Fruit fly (Drosophila melanogaster) whole organism, wandering third instar larva: ENCODE measurements around the gene CG31775.

ENCODE experiments used
- Abd-B ChIP-seq: fragments of >200 bp; optimal IDR thresholded peaks from 2 replicates; lab custom pipeline; 2017; ENCODE audit warnings: missing biosample characterization, missing genetic modification characterization
- CG32264 ChIP-seq: fragments of 200-800 bp; sonication (Bioruptor generic); optimal IDR thresholded peaks from 2 replicates; lab custom pipeline; 2016; ENCODE audit warnings: missing biosample characterization, missing genetic modification characterization
- CrebA ChIP-seq: fragments of 200-800 bp; sonication (Bioruptor generic); optimal IDR thresholded peaks from 2 replicates; lab custom pipeline; 2016; ENCODE audit warnings: missing biosample characterization, mild to moderate bottlenecking, missing genetic modification characterization, borderline replicate concordance
- GATAd ChIP-seq: sonication (Bioruptor generic); optimal IDR thresholded peaks from 2 replicates; lab custom pipeline; 2016; ENCODE audit warnings: missing biosample characterization, missing genetic modification characterization
- HLH106 ChIP-seq: fragments of 200-800 bp; optimal IDR thresholded peaks from 3 replicates; lab custom pipeline; 2019; ENCODE audit warnings: missing biosample characterization, mild to moderate bottlenecking, missing genetic modification characterization, moderate library complexity
- Hnf4 ChIP-seq: fragments of 200-800 bp; sonication (Bioruptor generic); optimal IDR thresholded peaks from 2 replicates; lab custom pipeline; 2016; ENCODE audit warnings: missing biosample characterization, mild to moderate bottlenecking, missing genetic modification characterization
- Hr78 ChIP-seq: fragments of >200 bp; optimal IDR thresholded peaks from 2 replicates; lab custom pipeline; 2017; ENCODE audit warnings: missing biosample characterization, missing genetic modification characterization
- Hr83 ChIP-seq: fragments of 200-300 bp; sonication (Bioruptor generic); optimal IDR thresholded peaks from 2 replicates; lab custom pipeline; 2016; ENCODE audit warnings: missing biosample characterization, mild to moderate bottlenecking, missing genetic modification characterization, moderate library complexity; ENCODE audit not compliant: poor library complexity, severe bottlenecking
- Mio ChIP-seq: sonication (Bioruptor generic); optimal IDR thresholded peaks from 2 replicates; lab custom pipeline; 2016; ENCODE audit warnings: missing biosample characterization, missing genetic modification characterization
- N ChIP-seq: fragments of >200 bp; optimal IDR thresholded peaks from 2 replicates; lab custom pipeline; 2018; ENCODE audit warnings: missing biosample characterization, missing external identifiers, missing genetic modification characterization
- OdsH ChIP-seq: fragments of 200-800 bp; sonication (Bioruptor generic); optimal IDR thresholded peaks from 2 replicates; lab custom pipeline; 2016; ENCODE audit warnings: missing biosample characterization, mild to moderate bottlenecking, missing genetic modification characterization
- Rel ChIP-seq, 2 experiments: fragments of 200-800 bp; sonication (Bioruptor generic) in 1 of 2; optimal IDR thresholded peaks; 2 replicates in 1 of 2; 3 replicates in 1 of 2; lab custom pipeline; 2016 to 2019; ENCODE audit warnings: mild to moderate bottlenecking in 2 of 2, missing biosample characterization in 2 of 2, missing genetic modification characterization in 2 of 2, moderate library complexity in 1 of 2
- Sp1 ChIP-seq: fragments of 200-800 bp; sonication (Bioruptor generic); optimal IDR thresholded peaks from 3 replicates; lab custom pipeline; 2019; ENCODE audit warnings: missing biosample characterization, mild to moderate bottlenecking, missing genetic modification characterization, moderate library complexity
- Vsx2 ChIP-seq: fragments of 200-300, 225-300 bp; sonication (Bioruptor generic); optimal IDR thresholded peaks from 2 replicates; lab custom pipeline; 2018; ENCODE audit warnings: missing biosample characterization, missing genetic modification characterization; ENCODE audit not compliant: partially characterized antibody
- br ChIP-seq: fragments of 200-800 bp; sonication (Bioruptor generic); optimal IDR thresholded peaks from 2 replicates; lab custom pipeline; 2016; ENCODE audit warnings: missing biosample characterization, missing genetic modification characterization
- dl ChIP-seq, 2 experiments: fragments of 175-275, 200-275 bp in 1 of 2; fragments of 200-275 bp in 1 of 2; sonication (Bioruptor generic); optimal IDR thresholded peaks; lab custom pipeline; 2018; ENCODE audit warnings: mild to moderate bottlenecking in 2 of 2, missing biosample characterization in 2 of 2, missing genetic modification characterization in 2 of 2, moderate library complexity in 2 of 2; ENCODE audit not compliant: partially characterized antibody in 2 of 2, insufficient read depth in 1 of 2
- dmrt93B ChIP-seq: fragments of 200-800 bp; sonication (Bioruptor generic); optimal IDR thresholded peaks from 2 replicates; lab custom pipeline; 2018; ENCODE audit warnings: missing biosample characterization, mild to moderate bottlenecking, missing genetic modification characterization
- dsf ChIP-seq: sonication (Bioruptor generic); optimal IDR thresholded peaks from 2 replicates; lab custom pipeline; 2016; ENCODE audit warnings: missing biosample characterization, missing genetic modification characterization, borderline replicate concordance
- ey ChIP-seq: fragments of 200-800 bp; sonication (Bioruptor generic); optimal IDR thresholded peaks from 2 replicates; lab custom pipeline; 2016; ENCODE audit warnings: missing biosample characterization, missing genetic modification characterization
- foxo ChIP-seq, 2 experiments: fragments of 200-800 bp; sonication (Bioruptor generic); optimal IDR thresholded peaks; 2 replicates in 1 of 2; 3 replicates in 1 of 2; lab custom pipeline; 2016 to 2017; ENCODE audit warnings: missing biosample characterization in 2 of 2, missing genetic modification characterization in 2 of 2
- fru ChIP-seq: fragments of 200-800 bp; sonication (Bioruptor generic); optimal IDR thresholded peaks from 3 replicates; lab custom pipeline; 2016; ENCODE audit warnings: missing biosample characterization, mild to moderate bottlenecking, missing genetic modification characterization
- h ChIP-seq: fragments of 200-800 bp; sonication (Bioruptor generic); optimal IDR thresholded peaks from 3 replicates; lab custom pipeline; 2016; ENCODE audit warnings: missing biosample characterization, mild to moderate bottlenecking, missing genetic modification characterization
- jim ChIP-seq: fragments of 175-275, 200-325 bp; sonication (Bioruptor generic); optimal IDR thresholded peaks from 2 replicates; lab custom pipeline; 2016; ENCODE audit warnings: missing biosample characterization, mild to moderate bottlenecking, missing genetic modification characterization
- pan ChIP-seq: fragments of >200 bp; optimal IDR thresholded peaks from 2 replicates; lab custom pipeline; 2017
- psq ChIP-seq: fragments of 200-800 bp; sonication (Bioruptor generic); optimal IDR thresholded peaks from 3 replicates; lab custom pipeline; 2017; ENCODE audit warnings: missing biosample characterization, mild to moderate bottlenecking, missing genetic modification characterization, moderate library complexity
- rgr ChIP-seq: fragments of 200-800 bp; sonication (Bioruptor generic); optimal IDR thresholded peaks from 3 replicates; lab custom pipeline; 2016; ENCODE audit warnings: missing biosample characterization, mild to moderate bottlenecking, missing genetic modification characterization
- sage ChIP-seq: fragments of 200-800 bp; sonication (Bioruptor generic); optimal IDR thresholded peaks from 2 replicates; lab custom pipeline; 2016; ENCODE audit warnings: missing biosample characterization, mild to moderate bottlenecking, missing genetic modification characterization
- tai ChIP-seq: sonication (Bioruptor generic); optimal IDR thresholded peaks from 2 replicates; lab custom pipeline; 2016; ENCODE audit warnings: missing biosample characterization, missing genetic modification characterization
- usp ChIP-seq: fragments of >200 bp; optimal IDR thresholded peaks from 2 replicates; lab custom pipeline; 2017; ENCODE audit warnings: missing biosample characterization, missing genetic modification characterization
- woc ChIP-seq: sonication (Bioruptor generic); optimal IDR thresholded peaks from 2 replicates; lab custom pipeline; 2016; ENCODE audit warnings: missing biosample characterization, mild to moderate bottlenecking, missing genetic modification characterization

Gene CG31775

DNA sequence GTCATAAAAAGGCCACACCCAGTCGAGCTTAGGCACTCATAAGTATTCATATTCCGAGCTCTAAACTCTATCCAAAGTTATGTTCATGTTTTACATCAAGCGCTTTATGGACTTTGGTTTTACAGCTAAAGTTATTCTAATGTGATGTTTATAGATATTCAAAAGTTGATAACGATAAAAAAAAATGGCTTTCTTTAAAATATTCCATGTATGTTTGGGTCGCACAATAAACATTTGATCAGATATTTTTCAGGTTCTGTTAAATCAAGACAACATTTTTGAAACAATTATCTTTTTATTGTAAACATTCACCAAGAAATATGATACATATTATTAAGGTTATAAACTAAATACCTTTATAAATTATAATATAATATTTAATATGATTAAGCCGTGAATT lies 38.6 kb downstream of the CG31775 start:
- TF ChIP-seq CG32264 (GFP tag; lab: Kevin White, UChicago) = no peak
- no peak for TF ChIP-seq Mio (GFP tag; lab: Kevin White, UChicago)
- no peak for TF ChIP-seq psq (GFP tag; lab: Kevin White, UChicago)
- TF ChIP-seq tai (GFP tag; lab: Kevin White, UChicago) = no peak
- no peak for TF ChIP-seq Vsx2 (GFP tag; lab: Kevin White, UChicago)
- no peak for TF ChIP-seq ey (GFP tag; lab: Kevin White, UChicago)
- TF ChIP-seq OdsH = no peak
- no peak for TF ChIP-seq br (GFP tag; lab: Kevin White, UChicago)
- no peak for TF ChIP-seq h
- no peak for TF ChIP-seq Hr83 (GFP tag; lab: Kevin White, UChicago)
- TF ChIP-seq HLH106 (tag; lab: Kevin White, UChicago) = no peak
- TF ChIP-seq Abd-B (GFP tag; lab: Kevin White, UChicago) = no peak
- no peak for TF ChIP-seq usp (GFP tag; lab: Kevin White, UChicago)
- TF ChIP-seq GATAd (GFP tag; lab: Kevin White, UChicago) = no peak
- no peak for TF ChIP-seq woc (GFP tag; lab: Kevin White, UChicago)
- TF ChIP-seq Hr78 (GFP tag; lab: Kevin White, UChicago) = no peak
- TF ChIP-seq Rel (GFP tag; optimal IDR thresholded peaks at IDR 0.05; lab: Kevin White, UChicago) = no peak
- TF ChIP-seq Rel (tag; optimal IDR thresholded peaks at IDR 0.05; lab: Kevin White, UChicago) = no peak

DNA sequence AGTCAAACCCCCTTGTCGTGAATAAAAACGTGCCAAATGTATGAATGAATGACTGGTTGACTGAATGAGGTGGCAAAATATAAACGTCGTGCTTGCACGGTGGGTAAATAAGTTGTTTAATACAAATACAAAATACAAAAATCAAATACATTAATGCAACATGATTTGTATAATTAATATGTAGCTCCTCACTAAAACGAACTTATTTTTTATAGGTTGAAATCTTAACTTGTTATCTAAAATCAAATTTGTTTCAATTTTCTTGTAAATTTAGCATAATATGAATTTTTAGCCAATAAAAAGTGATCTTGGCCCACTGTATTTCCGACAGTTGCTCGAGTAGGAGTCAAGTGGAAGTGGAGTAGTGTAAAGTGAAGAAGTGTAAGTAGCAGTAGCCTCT lies 39.6 kb downstream of the CG31775 start:
- no peak for TF ChIP-seq GATAd (GFP tag; lab: Kevin White, UChicago)
- peak in 1 of 2 experiments; percentile 1 for TF ChIP-seq foxo (GFP tag; optimal IDR thresholded peaks at IDR 0.05; lab: Kevin White, UChicago)
- TF ChIP-seq CrebA = no peak
- TF ChIP-seq br (GFP tag; lab: Kevin White, UChicago) = peak; percentile 5
- no peak for TF ChIP-seq fru
- peak; percentile 10 for TF ChIP-seq HLH106 (tag; lab: Kevin White, UChicago)

DNA sequence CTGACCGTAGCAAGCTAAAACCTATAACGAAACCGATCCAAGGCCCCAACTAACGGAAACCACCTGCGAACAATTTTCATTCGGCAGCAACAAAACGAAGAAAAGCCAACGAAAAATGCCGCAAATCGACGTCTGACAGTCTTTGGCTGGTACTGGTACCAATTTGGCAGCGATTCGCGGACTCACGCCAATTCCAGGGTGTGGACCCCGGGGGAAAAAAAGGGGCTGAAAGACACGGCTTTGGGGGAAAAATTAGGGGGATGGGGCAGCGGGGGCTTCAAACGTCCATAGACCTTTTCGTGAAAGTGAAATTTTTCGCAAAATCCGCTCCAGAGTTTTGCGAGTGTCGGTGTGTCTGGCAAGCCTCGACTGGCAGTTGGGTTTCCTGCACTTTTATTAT lies 43.9 kb downstream of the CG31775 start:
- TF ChIP-seq dmrt93B (GFP tag; lab: Kevin White, UChicago) = no peak
- no peak for TF ChIP-seq pan (lab: Kevin White, UChicago)
- TF ChIP-seq sage (GFP tag; lab: Kevin White, UChicago) = no peak
- no peak for TF ChIP-seq OdsH
- TF ChIP-seq Hr78 (GFP tag; lab: Kevin White, UChicago) = no peak
- TF ChIP-seq jim (GFP tag; lab: Kevin White, UChicago) = no peak
- TF ChIP-seq CG32264 (GFP tag; lab: Kevin White, UChicago) = no peak
- TF ChIP-seq HLH106 (tag; lab: Kevin White, UChicago) = no peak
- TF ChIP-seq dl (GFP tag; optimal IDR thresholded peaks at IDR 0.05; lab: Kevin White, UChicago; ENCODE audit: insufficient read depth in 1 of 2, partially characterized antibody in 2 of 2) = no peak
- no peak for TF ChIP-seq Vsx2 (GFP tag; lab: Kevin White, UChicago)
- TF ChIP-seq usp (GFP tag; lab: Kevin White, UChicago) = no peak
- TF ChIP-seq N (GFP tag; lab: Kevin White, UChicago) = no peak
- TF ChIP-seq, all 38 proteins: peak for 0

DNA sequence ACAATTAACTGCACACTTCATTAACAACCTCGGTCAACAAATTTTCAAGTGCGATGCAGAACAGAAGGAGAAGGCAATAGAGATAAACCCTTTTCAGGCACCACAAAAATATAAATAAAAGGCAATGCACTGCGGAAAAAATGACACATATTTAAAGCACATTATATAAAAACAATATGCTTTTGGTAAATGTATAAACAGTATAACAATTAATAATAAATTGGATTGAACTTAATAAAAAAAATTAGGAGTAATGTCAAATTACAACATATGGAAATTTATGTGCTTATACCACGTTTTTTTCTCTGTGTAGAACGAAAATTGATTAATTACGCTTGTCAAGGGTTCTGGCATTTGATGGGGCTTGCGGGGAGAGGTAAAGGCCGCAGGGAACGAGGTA lies 46.8 kb downstream of the CG31775 start:
- TF ChIP-seq pan (lab: Kevin White, UChicago) (no peak), foxo (GFP tag; optimal IDR thresholded peaks at IDR 0.05; lab: Kevin White, UChicago) (peak in 1 of 2 experiments; percentile 70), OdsH (peak; percentile 43), Sp1 (GFP tag; lab: Kevin White, UChicago) (peak; percentile 33), fru (peak; percentile 69), Hnf4 (peak; percentile 15), HLH106 (tag; lab: Kevin White, UChicago) (peak; percentile 25), psq (GFP tag; lab: Kevin White, UChicago) (peak; percentile 61), ey (GFP tag; lab: Kevin White, UChicago) (peak; percentile 47), h (peak; percentile 53), dsf (no peak), dl (GFP tag; optimal IDR thresholded peaks at IDR 0.05; lab: Kevin White, UChicago; ENCODE audit: insufficient read depth in 1 of 2, partially characterized antibody in 2 of 2) (no peak), rgr (GFP tag; lab: Kevin White, UChicago) (peak; percentile 37), Vsx2 (GFP tag; lab: Kevin White, UChicago) (no peak)
